Worm (Caenorhabditis elegans): ENCODE data around the gene mec-2.

The mec-2 gene

ce11 chrX:5611155-5611554 lies 43.6 kb downstream of the mec-2 start, which contains the start of gene octr-1:
octr-1 (minus strand) TSS chrX:5611255.
- TF ChIP-seq dmd-9 (GFP tag; IDR thresholded peaks at IDR 0.05) (no peak), dpl-1 (GFP tag; optimal IDR thresholded peaks at IDR 0.05) (no peak), lsy-2 (tag; optimal IDR thresholded peaks at IDR 0.05) (no peak), Y5F2A.4 (GFP tag; optimal IDR thresholded peaks at IDR 0.05) (no peak), skn-1 (tag; optimal IDR thresholded peaks at IDR 0.05) (no peak), nhr-237 (tag; optimal IDR thresholded peaks at IDR 0.05) (no peak), fkh-10 (GFP tag; optimal IDR thresholded peaks at IDR 0.05) (no peak), daf-19 (GFP tag; conservative IDR thresholded peaks at IDR 0.05) (no peak), lir-3 (tag; optimal IDR thresholded peaks at IDR 0.05) (no peak), nhr-76 (tag; optimal IDR thresholded peaks at IDR 0.05) (no peak), nhr-41 (GFP tag; IDR thresholded peaks at IDR 0.05) (no peak), hmg-1.1 (GFP tag; IDR thresholded peaks at IDR 0.05) (no peak), hlh-11 (tag; optimal IDR thresholded peaks at IDR 0.05) (no peak), F26F4.8 (GFP tag; conservative IDR thresholded peaks at IDR 0.05) (no peak), aly-2 (tag; optimal IDR thresholded peaks at IDR 0.05) (no peak), Y105C5A.15 (GFP tag; IDR thresholded peaks at IDR 0.05) (no peak), dve-1 (tag; optimal IDR thresholded peaks at IDR 0.05; ENCODE audit: insufficient read depth) (no peak), ZK546.5 (tag; optimal IDR thresholded peaks at IDR 0.05) (no peak), lim-7 (GFP tag; IDR thresholded peaks at IDR 0.05) (no peak), daf-12 (tag; optimal IDR thresholded peaks at IDR 0.05) (no peak)

ce11 chrX:5616000-5616399 lies 48.4 kb downstream of the mec-2 start:
- TF ChIP-seq zip-11 (GFP tag; IDR thresholded peaks at IDR 0.05) (no peak), ZK337.2 (GFP tag; IDR thresholded peaks at IDR 0.05) (no peak), nhr-42 (GFP tag; IDR thresholded peaks at IDR 0.05) (no peak), vab-7 (GFP tag; IDR thresholded peaks at IDR 0.05) (no peak), unc-62 (GFP tag; optimal IDR thresholded peaks at IDR 0.05 in 1 of 2) (peak in 1 of 2 experiments; percentile 94), unc-62 (tag; optimal IDR thresholded peaks at IDR 0.05) (no peak), F44E2.7 (GFP tag; IDR thresholded peaks at IDR 0.05) (no peak)

- TF ChIP-seq gei-8 (GFP tag; optimal IDR thresholded peaks at IDR 0.05) (no peak), unc-62 (GFP tag; optimal IDR thresholded peaks at IDR 0.05 in 1 of 2) (peak in 1 of 2 experiments; percentile 91), unc-62 (tag; optimal IDR thresholded peaks at IDR 0.05) (no peak)
These were observed 54.2 kb downstream of the mec-2 start for ce11 chrX:5621793-5622192.

ce11 chrX:5628432-5628977 lies 61.0 kb downstream of the mec-2 start:
- no peak for TF ChIP-seq tra-1 (GFP tag; IDR thresholded peaks at IDR 0.05)
- no peak for TF ChIP-seq egl-43 (GFP tag; IDR thresholded peaks at IDR 0.05)
- peak; percentile 78 for TF ChIP-seq mxl-3 (GFP tag; optimal IDR thresholded peaks at IDR 0.05)
- TF ChIP-seq nhr-42 (GFP tag; IDR thresholded peaks at IDR 0.05) = no peak
- no peak for TF ChIP-seq F49E8.2 (tag; optimal IDR thresholded peaks at IDR 0.05; ENCODE audit: borderline replicate concordance)
- TF ChIP-seq attf-4 (tag; optimal IDR thresholded peaks at IDR 0.05) = no peak
- peak; percentile 36 for TF ChIP-seq cey-2 (tag; optimal IDR thresholded peaks at IDR 0.05; ENCODE audit: borderline replicate concordance, insufficient read depth)
- TF ChIP-seq snpc-4 (tag; optimal IDR thresholded peaks at IDR 0.05) = no peak
- no peak for TF ChIP-seq unc-39 (tag; optimal IDR thresholded peaks at IDR 0.05)
- peak; percentile 90 for TF ChIP-seq aha-1 (tag)
- TF ChIP-seq nhr-102 (tag; optimal IDR thresholded peaks at IDR 0.05) = no peak
- TF ChIP-seq R02D3.7 (tag; optimal IDR thresholded peaks at IDR 0.05) = no peak
- TF ChIP-seq set-16 (GFP tag; IDR thresholded peaks at IDR 0.05) = no peak
- TF ChIP-seq aly-2 (tag; optimal IDR thresholded peaks at IDR 0.05) = no peak
- TF ChIP-seq ztf-7 (tag; optimal IDR thresholded peaks at IDR 0.05) = no peak
- no peak for TF ChIP-seq saeg-2 (GFP tag; IDR thresholded peaks at IDR 0.05)
- peak in 1 of 2 experiments; percentile 95 for TF ChIP-seq unc-62 (GFP tag; optimal IDR thresholded peaks at IDR 0.05 in 1 of 2)
- TF ChIP-seq unc-62 (tag; optimal IDR thresholded peaks at IDR 0.05) = no peak
- TF ChIP-seq lin-15B (tag; optimal IDR thresholded peaks at IDR 0.05) = no peak
- TF ChIP-seq dmd-6 (GFP tag; IDR thresholded peaks at IDR 0.05) = peak; percentile 55
- no peak for TF ChIP-seq pqm-1 (tag; optimal IDR thresholded peaks at IDR 0.05)
- TF ChIP-seq nhr-48 (tag; optimal IDR thresholded peaks at IDR 0.05) = peak; percentile 86
- no peak for TF ChIP-seq nhr-111 (GFP tag; optimal IDR thresholded peaks at IDR 0.05)
- TF ChIP-seq lim-7 (GFP tag; IDR thresholded peaks at IDR 0.05) = no peak

All from whole organism, L4 larva.